Worm (Caenorhabditis elegans) whole organism, L2 larva: ENCODE data around the gene fbxa-84.
A peak's percentile ranks its signal among the peaks of the same experiment; 100 is the strongest.

Experiments
- blmp-1 ChIP-seq: sonication (generic microtip); optimal IDR thresholded peaks from 2 replicates; lab custom pipeline; 2017; ENCODE audit warnings: missing genetic modification characterization, mild to moderate bottlenecking, missing compliant biosample characterization, antibody characterized with exemption, moderate library complexity; ENCODE audit not compliant: insufficient read depth
- nhr-25 ChIP-seq: fragments of 150-350 bp; sonication (generic microtip); optimal IDR thresholded peaks from 3 replicates; lab custom pipeline; 2014; ENCODE audit warnings: missing biosample characterization, missing genetic modification characterization
- sma-3 ChIP-seq: sonication (generic microtip); optimal IDR thresholded peaks from 2 replicates; lab custom pipeline; 2016; ENCODE audit warnings: missing genetic modification reagents, missing genetic modification characterization, missing compliant biosample characterization

- TF ChIP-seq sma-3 (GFP tag; lab: Kevin White, UChicago) (peak; percentile 87), nhr-25 (tag; lab: Kevin White, UChicago) (peak; percentile 93), blmp-1 (tag; lab: Kevin White, UChicago) (peak; percentile 78)
These were observed 7.3 kb downstream of the fbxa-84 start, which contains the start of gene cyn-3 for ce11 chrV:15189567-15189966.
